Worm (Caenorhabditis elegans) whole organism, L3 larva: Measurements from ENCODE around the gene R11D1.1.

Experiments
- R02D3.7 ChIP-seq: fragments of 150-350 bp; optimal IDR thresholded peaks from 2 replicates; lab custom pipeline; 2014; ENCODE audit warnings: missing biosample characterization, missing genetic modification characterization
- aly-2 ChIP-seq: fragments of 150-350 bp; optimal IDR thresholded peaks from 2 replicates; lab custom pipeline; 2014; ENCODE audit warnings: missing biosample characterization, missing genetic modification characterization
- ceh-16 ChIP-seq: sonication (generic microtip); optimal IDR thresholded peaks from 2 replicates; lab custom pipeline; 2017; ENCODE audit warnings: missing biosample characterization, missing genetic modification characterization
- ceh-82 ChIP-seq: fragments of 150-350 bp; optimal IDR thresholded peaks from 2 replicates; lab custom pipeline; 2014; ENCODE audit warnings: missing biosample characterization, missing genetic modification characterization
- ceh-9 ChIP-seq: sonication (generic microtip); optimal IDR thresholded peaks from 2 replicates; lab custom pipeline; 2018; ENCODE audit warnings: missing biosample characterization, missing genetic modification characterization
- daf-12 ChIP-seq: fragments of 150-350 bp; optimal IDR thresholded peaks from 2 replicates; lab custom pipeline; 2014; ENCODE audit warnings: missing biosample characterization, missing genetic modification reagents, missing genetic modification characterization
- egl-5 ChIP-seq: fragments of 150-350 bp; optimal IDR thresholded peaks from 2 replicates; lab custom pipeline; 2017; ENCODE audit warnings: missing biosample characterization, missing genetic modification reagents, missing genetic modification characterization, inconsistent platforms
- elt-1 ChIP-seq: fragments of 150-350 bp; optimal IDR thresholded peaks from 2 replicates; lab custom pipeline; 2014; ENCODE audit warnings: missing biosample characterization, missing genetic modification characterization
- elt-2 ChIP-seq: sonication (generic microtip); optimal IDR thresholded peaks from 2 replicates; lab custom pipeline; 2016; ENCODE audit warnings: missing genetic modification reagents, mild to moderate bottlenecking, missing genetic modification characterization, missing compliant biosample characterization
- elt-3 ChIP-seq, 3 experiments: fragments of 150-350 bp in 1 of 3; sonication (generic microtip) in 2 of 3; optimal IDR thresholded peaks; 2 replicates in 2 of 3; 4 replicates in 1 of 3; lab custom pipeline; 2014 to 2017; ENCODE audit warnings: missing biosample characterization in 3 of 3, missing genetic modification characterization in 3 of 3
- fkh-10 ChIP-seq: sonication (generic microtip); optimal IDR thresholded peaks from 2 replicates; lab custom pipeline; 2017; ENCODE audit warnings: missing biosample characterization, missing genetic modification reagents, missing genetic modification characterization
- fkh-2 ChIP-seq: fragments of 150-350 bp; optimal IDR thresholded peaks from 2 replicates; lab custom pipeline; 2014; ENCODE audit warnings: missing biosample characterization, missing genetic modification reagents, missing genetic modification characterization
- jun-1 ChIP-seq: fragments of 150-350 bp; optimal IDR thresholded peaks from 2 replicates; lab custom pipeline; 2014; ENCODE audit warnings: missing biosample characterization, missing genetic modification reagents, missing genetic modification characterization
- lin-15B ChIP-seq: fragments of 150-350 bp; optimal IDR thresholded peaks from 2 replicates; lab custom pipeline; 2014; ENCODE audit warnings: missing biosample characterization, missing genetic modification characterization
- lin-39 ChIP-seq: fragments of 150-350 bp; optimal IDR thresholded peaks from 2 replicates; lab custom pipeline; 2018; ENCODE audit warnings: missing biosample characterization, missing genetic modification reagents, missing genetic modification characterization
- lsy-12 ChIP-seq: sonication (generic microtip); optimal IDR thresholded peaks from 2 replicates; lab custom pipeline; 2016; ENCODE audit warnings: mild to moderate bottlenecking, missing genetic modification characterization, missing compliant biosample characterization
- mdl-1 ChIP-seq: fragments of 150-350 bp; optimal IDR thresholded peaks from 2 replicates; lab custom pipeline; 2014; ENCODE audit warnings: missing biosample characterization, missing genetic modification characterization
- mml-1 ChIP-seq: fragments of 150-350 bp; sonication (generic microtip); optimal IDR thresholded peaks from 3 replicates; lab custom pipeline; 2014; ENCODE audit warnings: missing biosample characterization, missing genetic modification characterization
- nfya-1 ChIP-seq: sonication (generic microtip); optimal IDR thresholded peaks from 2 replicates; lab custom pipeline; 2017; ENCODE audit warnings: missing genetic modification characterization, mild to moderate bottlenecking, missing compliant biosample characterization, antibody characterized with exemption, moderate library complexity; ENCODE audit not compliant: insufficient read depth
- nhr-12 ChIP-seq: fragments of 150-350 bp; optimal IDR thresholded peaks from 2 replicates; lab custom pipeline; 2014; ENCODE audit warnings: missing biosample characterization, missing genetic modification characterization
- nhr-23 ChIP-seq: fragments of 150-350 bp; optimal IDR thresholded peaks from 2 replicates; lab custom pipeline; 2014; ENCODE audit warnings: missing biosample characterization, missing genetic modification reagents, missing genetic modification characterization
- nhr-237 ChIP-seq: fragments of 150-350 bp; optimal IDR thresholded peaks from 2 replicates; lab custom pipeline; 2014; ENCODE audit warnings: missing biosample characterization, missing genetic modification characterization
- nhr-25 ChIP-seq: sonication (generic microtip); optimal IDR thresholded peaks from 2 replicates; lab custom pipeline; 2017; ENCODE audit warnings: missing biosample characterization, missing genetic modification characterization
- nhr-28 ChIP-seq: fragments of 150-350 bp; optimal IDR thresholded peaks from 2 replicates; lab custom pipeline; 2014; ENCODE audit warnings: missing biosample characterization, missing genetic modification characterization
- nhr-43 ChIP-seq: sonication (generic microtip); optimal IDR thresholded peaks from 2 replicates; lab custom pipeline; 2016; ENCODE audit warnings: mild to moderate bottlenecking, missing genetic modification characterization, missing compliant biosample characterization; ENCODE audit not compliant: poor library complexity, severe bottlenecking
- nhr-67 ChIP-seq: fragments of 150-350 bp; optimal IDR thresholded peaks from 2 replicates; lab custom pipeline; 2014; ENCODE audit warnings: missing biosample characterization, missing genetic modification characterization
- nhr-76 ChIP-seq: fragments of 150-350 bp; sonication (generic microtip); optimal IDR thresholded peaks from 5 replicates; lab custom pipeline; 2014; ENCODE audit warnings: missing biosample characterization, missing genetic modification characterization
- nhr-77 ChIP-seq: fragments of 150-350 bp; optimal IDR thresholded peaks from 2 replicates; lab custom pipeline; 2014; ENCODE audit warnings: missing biosample characterization, missing genetic modification characterization
- pha-4 ChIP-seq: fragments of 150-350 bp; optimal IDR thresholded peaks from 2 replicates; lab custom pipeline; 2014; ENCODE audit warnings: missing biosample characterization, missing genetic modification reagents, missing genetic modification characterization
- sea-2 ChIP-seq: fragments of 150-350 bp; sonication (generic microtip); optimal IDR thresholded peaks from 4 replicates; lab custom pipeline; 2014; ENCODE audit warnings: missing biosample characterization, missing genetic modification reagents, missing genetic modification characterization
- skn-1 ChIP-seq: fragments of 150-350 bp; optimal IDR thresholded peaks from 2 replicates; lab custom pipeline; 2014; ENCODE audit warnings: missing biosample characterization, missing genetic modification characterization
- snpc-4 ChIP-seq: fragments of 150-350 bp; optimal IDR thresholded peaks from 2 replicates; lab custom pipeline; 2014; ENCODE audit warnings: missing biosample characterization, missing genetic modification characterization
- tbx-2 ChIP-seq: sonication (generic microtip); optimal IDR thresholded peaks from 2 replicates; lab custom pipeline; 2016; ENCODE audit warnings: mild to moderate bottlenecking, missing genetic modification characterization, missing compliant biosample characterization
- unc-62 ChIP-seq: fragments of 150-350 bp; sonication (generic microtip); optimal IDR thresholded peaks from 4 replicates; lab custom pipeline; 2014; ENCODE audit warnings: missing biosample characterization, missing genetic modification reagents, missing genetic modification characterization
- ztf-11 ChIP-seq: fragments of 150-350 bp; optimal IDR thresholded peaks from 2 replicates; lab custom pipeline; 2014; ENCODE audit warnings: missing biosample characterization, missing genetic modification characterization
- ztf-4 ChIP-seq: fragments of 150-350 bp; optimal IDR thresholded peaks from 2 replicates; lab custom pipeline; 2014; ENCODE audit warnings: missing biosample characterization, missing genetic modification characterization

Gene R11D1.1

ce11 chrV:12659426-12659825, 44.8 kb upstream of the R11D1.1 start, which contains the start of gene ccch-3 (continued):
- no peak for TF ChIP-seq fkh-10 (GFP tag; lab: Kevin White, UChicago)
- TF ChIP-seq nhr-43 = peak; percentile 27

- TF ChIP-seq pha-4 (tag; lab: Kevin White, UChicago) (no peak), nhr-77 (tag; lab: Kevin White, UChicago) (no peak), fkh-2 (tag; lab: Kevin White, UChicago) (no peak), nfya-1 (no peak), ceh-9 (tag; lab: Kevin White, UChicago) (no peak), ztf-11 (no peak), elt-2 (tag; lab: Kevin White, UChicago) (no peak), snpc-4 (tag; lab: Kevin White, UChicago) (no peak), mml-1 (no peak), egl-5 (tag; lab: Kevin White, UChicago) (no peak), mdl-1 (tag; lab: Kevin White, UChicago) (no peak), nhr-43 (no peak)
Measured at ce11 chrV:12660280-12660818, 43.8 kb upstream of the R11D1.1 start, which contains the start of gene his-74. TSS of gene his-74 (minus strand) at chrV:12660330.

ce11 chrV:12661619-12662018, 42.6 kb upstream of the R11D1.1 start, which contains the start of gene W05B10.3:
TSS of gene W05B10.3 (minus strand) at chrV:12661719.
- no peak for TF ChIP-seq ztf-4 (tag; lab: Kevin White, UChicago)
- no peak for TF ChIP-seq ceh-9 (tag; lab: Kevin White, UChicago)
- no peak for TF ChIP-seq tbx-2 (tag; lab: Kevin White, UChicago)
- no peak for TF ChIP-seq nhr-43
- TF ChIP-seq lin-15B (tag; lab: Kevin White, UChicago) = no peak
- TF ChIP-seq elt-3 (tag; optimal IDR thresholded peaks at IDR 0.05; lab: Kevin White, UChicago) = no peak
- no peak for TF ChIP-seq lin-39 (tag; lab: Kevin White, UChicago)
- no peak for TF ChIP-seq nhr-12 (tag; lab: Kevin White, UChicago)
- TF ChIP-seq ceh-82 (tag; lab: Kevin White, UChicago) = no peak
- no peak for TF ChIP-seq nhr-76
- TF ChIP-seq mml-1 = no peak
- no peak for TF ChIP-seq aly-2 (tag; lab: Kevin White, UChicago)
- no peak for TF ChIP-seq pha-4 (tag; lab: Kevin White, UChicago)

ce11 chrV:12663386-12663785, 40.8 kb upstream of the R11D1.1 start:
- TF ChIP-seq nhr-28 (tag; lab: Kevin White, UChicago) = no peak
- no peak for TF ChIP-seq daf-12 (tag; lab: Kevin White, UChicago)
- no peak for TF ChIP-seq tbx-2 (tag; lab: Kevin White, UChicago)
- no peak for TF ChIP-seq nhr-23 (tag; lab: Kevin White, UChicago)
- no peak for TF ChIP-seq lsy-12 (tag; lab: Kevin White, UChicago)
- no peak for TF ChIP-seq snpc-4 (tag; lab: Kevin White, UChicago)
- TF ChIP-seq nhr-43 = no peak
- TF ChIP-seq nfya-1 = no peak
- no peak for TF ChIP-seq jun-1 (tag; lab: Kevin White, UChicago)
- TF ChIP-seq fkh-2 (tag; lab: Kevin White, UChicago) = no peak
- TF ChIP-seq unc-62 = no peak
- TF ChIP-seq elt-1 (tag; lab: Kevin White, UChicago) = no peak
- no peak for TF ChIP-seq elt-2 (tag; lab: Kevin White, UChicago)
- TF ChIP-seq R02D3.7 (tag; lab: Kevin White, UChicago) = no peak
- no peak for TF ChIP-seq nhr-67 (tag; lab: Kevin White, UChicago)
- TF ChIP-seq mdl-1 (tag; lab: Kevin White, UChicago) = no peak

ce11 chrV:12667397-12667796, 36.8 kb upstream of the R11D1.1 start:
- TF ChIP-seq lin-15B (tag; lab: Kevin White, UChicago) = no peak
- TF ChIP-seq fkh-2 (tag; lab: Kevin White, UChicago) = no peak
- no peak for TF ChIP-seq nhr-25 (tag; lab: Kevin White, UChicago)
- no peak for TF ChIP-seq nhr-237 (tag; lab: Kevin White, UChicago)
- TF ChIP-seq skn-1 (tag; lab: Kevin White, UChicago) = no peak
- TF ChIP-seq nfya-1 = no peak
- no peak for TF ChIP-seq nhr-67 (tag; lab: Kevin White, UChicago)
- no peak for TF ChIP-seq egl-5 (tag; lab: Kevin White, UChicago)
- TF ChIP-seq mdl-1 (tag; lab: Kevin White, UChicago) = no peak
- TF ChIP-seq sea-2 (GFP tag; lab: Kevin White, UChicago) = no peak
- no peak for TF ChIP-seq ceh-16 (tag; lab: Kevin White, UChicago)
